Worm (Caenorhabditis elegans) whole organism, mixed stage, embryonic: ENCODE results near the gene elpc-4.

Experiments used
- elt-3 ChIP-seq: fragments of 150-350 bp; optimal IDR thresholded peaks from 2 replicates; lab custom pipeline; 2014; ENCODE audit warnings: missing biosample characterization, missing genetic modification characterization
- mep-1 ChIP-seq: fragments of 150-350 bp; optimal IDR thresholded peaks from 2 replicates; lab custom pipeline; 2017; ENCODE audit warnings: missing biosample characterization, missing genetic modification reagents, missing genetic modification characterization, inconsistent platforms
- nhr-12 ChIP-seq: fragments of 150-350 bp; optimal IDR thresholded peaks from 2 replicates; lab custom pipeline; 2014; ENCODE audit warnings: missing biosample characterization, missing genetic modification characterization
- snpc-4 ChIP-seq: fragments of 150-350 bp; optimal IDR thresholded peaks from 2 replicates; lab custom pipeline; 2014; ENCODE audit warnings: missing biosample characterization, missing genetic modification characterization
- unc-120 ChIP-seq: sonication (generic microtip); optimal IDR thresholded peaks from 2 replicates; lab custom pipeline; 2017; ENCODE audit warnings: missing genetic modification characterization, missing compliant biosample characterization; ENCODE audit not compliant: poor library complexity, severe bottlenecking
- unc-62 ChIP-seq: fragments of 150-350 bp; optimal IDR thresholded peaks from 2 replicates; lab custom pipeline; 2014; ENCODE audit warnings: missing biosample characterization, missing genetic modification reagents, missing genetic modification characterization

DNA sequence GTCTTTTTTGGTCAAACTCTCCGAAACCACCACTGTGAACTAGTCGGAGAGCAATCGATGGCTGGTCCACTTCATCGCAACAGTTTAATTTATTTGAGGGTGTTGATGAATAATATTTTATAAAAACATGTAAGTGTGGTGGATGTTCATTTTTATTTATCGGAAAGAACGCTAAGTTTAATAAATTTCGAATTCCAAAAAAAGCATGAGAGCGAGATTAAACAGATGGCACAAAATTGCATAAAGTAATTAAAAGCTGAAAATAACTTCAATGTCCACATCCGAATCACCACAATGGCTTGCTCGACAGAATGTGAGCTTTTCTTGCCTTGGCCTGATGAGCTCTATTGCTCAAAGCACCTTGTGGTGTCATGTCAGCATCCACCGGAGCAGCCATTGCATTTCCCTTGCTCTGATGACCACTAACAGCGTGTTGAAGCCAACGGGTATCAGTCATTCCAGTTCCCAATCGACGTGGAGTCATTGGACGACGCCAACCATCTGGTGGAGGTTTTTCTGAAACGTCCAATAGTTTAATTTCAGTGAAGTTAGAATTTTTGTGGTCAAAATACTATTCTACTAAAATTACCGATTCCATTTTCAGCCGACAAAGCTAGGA is 33.0 kb upstream of the elpc-4 start:
- TF ChIP-seq mep-1 (tag; lab: Kevin White, UChicago) (no peak), elt-3 (tag; lab: Kevin White, UChicago) (no peak), unc-120 (tag; lab: Kevin White, UChicago) (no peak), snpc-4 (tag; lab: Kevin White, UChicago) (no peak), unc-62 (GFP tag; lab: Kevin White, UChicago) (no peak), nhr-12 (no peak)
